Fruit fly (Drosophila melanogaster) whole organism, embryonic: Measurements from ENCODE around the gene CG2147.

Experiments used
- Adf1 ChIP-seq: fragments of 200-800 bp; sonication (Bioruptor generic); IDR thresholded peaks from 2 replicates; pipeline ENCODE4 v1.3.6; 2022; ENCODE audit warnings: missing biosample characterization, missing genetic modification characterization
- B-H1 ChIP-seq: fragments of 200-800 bp; sonication (Bioruptor generic); IDR thresholded peaks from 3 replicates; pipeline ENCODE4 v1.3.6; 2022; ENCODE audit warnings: missing biosample characterization, missing genetic modification characterization
- CG10209 ChIP-seq: fragments of 200-800 bp; sonication (Bioruptor generic); optimal IDR thresholded peaks from 3 replicates; lab custom pipeline; 2017; ENCODE audit warnings: missing biosample characterization, mild to moderate bottlenecking, missing genetic modification characterization, missing genetic modification reagents
- CG10267 ChIP-seq: fragments of 200-800 bp; sonication (Bioruptor generic); optimal IDR thresholded peaks from 2 replicates; lab custom pipeline; 2018; ENCODE audit warnings: missing biosample characterization, mild to moderate bottlenecking, missing genetic modification characterization, moderate library complexity
- CG11456 ChIP-seq: fragments of 200-800 bp; sonication (Bioruptor generic); IDR thresholded peaks from 3 replicates; pipeline ENCODE4 v1.3.6; 2022; ENCODE audit warnings: missing biosample characterization, missing genetic modification characterization
- CG11560 ChIP-seq: fragments of 200-800 bp; sonication (Bioruptor generic); IDR thresholded peaks from 3 replicates; pipeline ENCODE4 v1.3.6; 2022; ENCODE audit warnings: missing biosample characterization, missing genetic modification characterization
- CG11695 ChIP-seq: fragments of 200-800 bp; sonication (Bioruptor generic); IDR thresholded peaks from 3 replicates; pipeline ENCODE4 v1.3.6; 2022; ENCODE audit warnings: missing biosample characterization, missing genetic modification characterization
- CG12219 ChIP-seq: fragments of 200-800 bp; sonication (Bioruptor generic); optimal IDR thresholded peaks from 3 replicates; lab custom pipeline; 2018; ENCODE audit warnings: missing biosample characterization, mild to moderate bottlenecking, missing genetic modification characterization
- CG12299 ChIP-seq: fragments of 200-800 bp; sonication (Bioruptor generic); optimal IDR thresholded peaks from 2 replicates; lab custom pipeline; 2018; ENCODE audit warnings: missing biosample characterization, mild to moderate bottlenecking, missing genetic modification characterization
- CG13624 ChIP-seq: fragments of 200-800 bp; sonication (Bioruptor generic); optimal IDR thresholded peaks from 2 replicates; lab custom pipeline; 2016; ENCODE audit warnings: missing biosample characterization, missing genetic modification characterization
- CG14667 ChIP-seq: fragments of 200-800 bp; sonication (Bioruptor generic); IDR thresholded peaks from 2 replicates; pipeline ENCODE4 v1.3.6; 2022; ENCODE audit warnings: missing biosample characterization, missing genetic modification characterization
- CG14710 ChIP-seq: fragments of 200-800 bp; sonication (Bioruptor generic); optimal IDR thresholded peaks from 3 replicates; lab custom pipeline; 2019; ENCODE audit warnings: missing biosample characterization, mild to moderate bottlenecking, missing genetic modification characterization, moderate library complexity
- CG14860 ChIP-seq: fragments of 200-800 bp; sonication (Bioruptor generic); IDR thresholded peaks from 3 replicates; pipeline ENCODE4 v1.3.6; 2022; ENCODE audit warnings: missing biosample characterization, missing genetic modification characterization; ENCODE audit not compliant: partially characterized antibody
- CG17328 ChIP-seq: fragments of 200-800 bp; sonication (Bioruptor generic); IDR thresholded peaks from 2 replicates; pipeline ENCODE4 v1.3.6; 2022; ENCODE audit warnings: missing biosample characterization, missing genetic modification characterization
- CG18476 ChIP-seq: fragments of 200-800 bp; sonication (Bioruptor generic); optimal IDR thresholded peaks from 2 replicates; lab custom pipeline; 2016; ENCODE audit warnings: missing biosample characterization, mild to moderate bottlenecking, missing genetic modification characterization
- CG32772 ChIP-seq: fragments of 200-800 bp; sonication (Bioruptor generic); IDR thresholded peaks from 2 replicates; pipeline ENCODE4 v1.3.6; 2022; ENCODE audit warnings: missing biosample characterization, missing genetic modification characterization
- CG3838 ChIP-seq: fragments of 200-800 bp; sonication (Bioruptor generic); optimal IDR thresholded peaks from 3 replicates; lab custom pipeline; 2016; ENCODE audit warnings: missing biosample characterization, missing genetic modification characterization
- CG6765 ChIP-seq: fragments of 200-800 bp; sonication (Bioruptor generic); optimal IDR thresholded peaks from 3 replicates; lab custom pipeline; 2017; ENCODE audit warnings: missing biosample characterization, mild to moderate bottlenecking, missing genetic modification characterization
- CG6791 ChIP-seq: fragments of 200-800 bp; sonication (Bioruptor generic); IDR thresholded peaks from 3 replicates; pipeline ENCODE4 v1.3.6; 2022; ENCODE audit warnings: missing biosample characterization, missing genetic modification characterization; ENCODE audit not compliant: partially characterized antibody
- CG7786 ChIP-seq: fragments of 200-800 bp; sonication (Bioruptor generic); optimal IDR thresholded peaks from 2 replicates; lab custom pipeline; 2016; ENCODE audit warnings: missing biosample characterization, missing genetic modification characterization
- CG9609 ChIP-seq: fragments of 200-800 bp; sonication (Bioruptor generic); optimal IDR thresholded peaks from 3 replicates; lab custom pipeline; 2016; ENCODE audit warnings: missing biosample characterization, missing genetic modification characterization
- CG9876 ChIP-seq: fragments of 200-800 bp; sonication (Bioruptor generic); optimal IDR thresholded peaks from 2 replicates; lab custom pipeline; 2016; ENCODE audit warnings: missing biosample characterization, missing genetic modification characterization
- Dad ChIP-seq: fragments of 200-800 bp; sonication (Bioruptor generic); optimal IDR thresholded peaks from 3 replicates; lab custom pipeline; 2016; ENCODE audit warnings: missing biosample characterization, missing genetic modification characterization
- Deaf1 ChIP-seq: fragments of 200-800 bp; optimal IDR thresholded peaks from 3 replicates; lab custom pipeline; 2019; ENCODE audit warnings: missing biosample characterization, mild to moderate bottlenecking, missing genetic modification characterization, moderate library complexity
- Ets97D ChIP-seq: fragments of 200-800 bp; sonication (Bioruptor generic); optimal IDR thresholded peaks from 3 replicates; lab custom pipeline; 2016; ENCODE audit warnings: missing biosample characterization, missing genetic modification characterization
- Gsc ChIP-seq: fragments of 200-800 bp; sonication (Bioruptor generic); IDR thresholded peaks from 2 replicates; pipeline ENCODE4 v1.3.6; 2022; ENCODE audit warnings: missing biosample characterization, missing genetic modification characterization
- HLH3B ChIP-seq: fragments of 200-800 bp; sonication (Bioruptor generic); IDR thresholded peaks from 2 replicates; pipeline ENCODE4 v1.3.6; 2022; ENCODE audit warnings: missing biosample characterization, missing genetic modification characterization
- HLHmδ ChIP-seq: fragments of 200-800 bp; sonication (Bioruptor generic); optimal IDR thresholded peaks from 2 replicates; lab custom pipeline; 2018; ENCODE audit warnings: missing biosample characterization, mild to moderate bottlenecking, missing genetic modification characterization, moderate library complexity
- Hand ChIP-seq: fragments of 200-800 bp; sonication (Bioruptor generic); optimal IDR thresholded peaks from 2 replicates; lab custom pipeline; 2017; ENCODE audit warnings: mild to moderate bottlenecking, missing biosample characterization, missing genetic modification reagents, missing genetic modification characterization
- Hmr ChIP-seq: fragments of 200-800 bp; sonication (Bioruptor generic); optimal IDR thresholded peaks from 3 replicates; lab custom pipeline; 2017; ENCODE audit warnings: mild to moderate bottlenecking, missing biosample characterization, missing genetic modification reagents, missing genetic modification characterization
- Hmx ChIP-seq: fragments of 200-800 bp; sonication (Bioruptor generic); optimal IDR thresholded peaks from 2 replicates; lab custom pipeline; 2016; ENCODE audit warnings: missing biosample characterization, missing genetic modification characterization
- Hr3 ChIP-seq: fragments of 200-800 bp; sonication (Bioruptor generic); optimal IDR thresholded peaks from 3 replicates; lab custom pipeline; 2016; ENCODE audit warnings: missing biosample characterization, missing genetic modification characterization
- Lhr ChIP-seq: fragments of 200-800 bp; sonication (Bioruptor generic); optimal IDR thresholded peaks from 3 replicates; lab custom pipeline; 2017; ENCODE audit warnings: mild to moderate bottlenecking, missing biosample characterization, missing genetic modification reagents, missing genetic modification characterization
- NK7.1 ChIP-seq: fragments of 200-800 bp; sonication (Bioruptor generic); optimal IDR thresholded peaks from 3 replicates; lab custom pipeline; 2016; ENCODE audit warnings: missing biosample characterization, missing genetic modification characterization
- PHDP ChIP-seq: fragments of 200-800 bp; sonication (Bioruptor generic); optimal IDR thresholded peaks from 3 replicates; lab custom pipeline; 2018; ENCODE audit warnings: missing biosample characterization, mild to moderate bottlenecking, missing genetic modification characterization, moderate library complexity
- Rx ChIP-seq: fragments of 200-800 bp; sonication (Bioruptor generic); IDR thresholded peaks from 2 replicates; pipeline ENCODE4 v1.3.6; 2022; ENCODE audit warnings: missing biosample characterization, missing genetic modification characterization
- Side ChIP-seq: fragments of 200-800 bp; sonication (Bioruptor generic); optimal IDR thresholded peaks from 2 replicates; lab custom pipeline; 2016; ENCODE audit warnings: missing biosample characterization, missing genetic modification characterization
- Sry-β ChIP-seq: fragments of 200-800 bp; sonication (Bioruptor generic); optimal IDR thresholded peaks from 2 replicates; lab custom pipeline; 2018; ENCODE audit warnings: missing biosample characterization, mild to moderate bottlenecking, missing genetic modification characterization, moderate library complexity
- cad ChIP-seq: fragments of >200 bp; optimal IDR thresholded peaks from 2 replicates; lab custom pipeline; 2017; ENCODE audit warnings: missing biosample characterization, missing genetic modification characterization
- dan ChIP-seq: fragments of 200-800 bp; sonication (Bioruptor generic); IDR thresholded peaks from 2 replicates; pipeline ENCODE4 v1.3.6; 2022; ENCODE audit warnings: missing biosample characterization, missing genetic modification characterization
- hb ChIP-seq: fragments of 200-800 bp; sonication (Bioruptor generic); IDR thresholded peaks from 3 replicates; pipeline ENCODE4 v1.3.6; 2022; ENCODE audit warnings: missing biosample characterization, missing genetic modification characterization; ENCODE audit not compliant: partially characterized antibody
- maf-S ChIP-seq: fragments of 200-800 bp; sonication (Bioruptor generic); optimal IDR thresholded peaks from 2 replicates; lab custom pipeline; 2016; ENCODE audit warnings: missing biosample characterization, missing genetic modification characterization
- nmo ChIP-seq: fragments of 200-800 bp; sonication (Bioruptor generic); optimal IDR thresholded peaks from 2 replicates; lab custom pipeline; 2018; ENCODE audit warnings: missing biosample characterization, mild to moderate bottlenecking, missing genetic modification characterization, moderate library complexity
- odd ChIP-seq: fragments of 200-800 bp; sonication (Bioruptor generic); optimal IDR thresholded peaks from 2 replicates; lab custom pipeline; 2017; ENCODE audit warnings: missing biosample characterization, mild to moderate bottlenecking, missing genetic modification characterization
- pnt ChIP-seq: fragments of 200-800 bp; sonication (Bioruptor generic); optimal IDR thresholded peaks from 3 replicates; lab custom pipeline; 2016; ENCODE audit warnings: missing biosample characterization, missing genetic modification characterization
- ro ChIP-seq: fragments of 200-800 bp; sonication (Bioruptor generic); IDR thresholded peaks from 2 replicates; pipeline ENCODE4 v1.3.6; 2022; ENCODE audit warnings: missing biosample characterization, missing genetic modification characterization
- slp2 ChIP-seq: fragments of 200-800 bp; sonication (Bioruptor generic); optimal IDR thresholded peaks from 2 replicates; lab custom pipeline; 2016; ENCODE audit warnings: missing biosample characterization, missing genetic modification characterization
- unpg ChIP-seq: fragments of 200-800 bp; sonication (Bioruptor generic); optimal IDR thresholded peaks from 3 replicates; lab custom pipeline; 2018; ENCODE audit warnings: missing biosample characterization, mild to moderate bottlenecking, missing genetic modification characterization, moderate library complexity
- z ChIP-seq: fragments of 200-800 bp; sonication (Bioruptor generic); IDR thresholded peaks from 3 replicates; pipeline ENCODE4 v1.3.6; 2022; ENCODE audit warnings: missing biosample characterization, missing genetic modification characterization
- zen ChIP-seq: fragments of 200-800 bp; sonication (Bioruptor generic); optimal IDR thresholded peaks from 3 replicates; lab custom pipeline; 2018; ENCODE audit warnings: missing biosample characterization, mild to moderate bottlenecking, missing genetic modification characterization, moderate library complexity

The CG2147 gene

dm6 chrX:8229918-8230699, 10.4 kb upstream of the CG2147 start (continued):
- TF ChIP-seq nmo (GFP tag; lab: Kevin White, UChicago): no peak
- peak; percentile 33 for TF ChIP-seq Hand (GFP tag; lab: Kevin White, UChicago)
- peak; percentile 98 for TF ChIP-seq Adf1 (GFP tag; lab: Robert Waterston, UW)
- TF ChIP-seq Side (GFP tag; lab: Kevin White, UChicago): peak; percentile 58
- TF ChIP-seq CG10209 (GFP tag; lab: Kevin White, UChicago): peak; percentile 66
- TF ChIP-seq maf-S (GFP tag; lab: Kevin White, UChicago): peak; percentile 4
- TF ChIP-seq Hr3: no peak
- TF ChIP-seq CG14667: no peak
- TF ChIP-seq HLHmδ (GFP tag; lab: Kevin White, UChicago): peak; percentile 79
- TF ChIP-seq CG11560 (tag; lab: Robert Waterston, UW): no peak
- TF ChIP-seq CG11695 (GFP tag; lab: Robert Waterston, UW): 0 out of 3 replicates have a peak, but pooled peaks have one; percentile 34
- TF ChIP-seq CG17328 (GFP tag; lab: Robert Waterston, UW): no peak
- peak; percentile 19 for TF ChIP-seq CG10267
- TF ChIP-seq CG11456: 0 out of 3 replicates have a peak, but pooled peaks have one; percentile 31
- peak; percentile 79 for TF ChIP-seq odd
- peak; percentile 55 for TF ChIP-seq unpg (GFP tag; lab: Kevin White, UChicago)
- TF ChIP-seq NK7.1: peak; percentile 27
- no peak for TF ChIP-seq B-H1
- TF ChIP-seq Sry-β: peak; percentile 35
- TF ChIP-seq CG7786 (GFP tag; lab: Kevin White, UChicago): peak; percentile 34
- peak; percentile 48; the same call in 1 of the 2 replicates for TF ChIP-seq HLH3B (GFP tag; lab: Robert Waterston, UW)
- TF ChIP-seq CG14710: peak; percentile 44
- TF ChIP-seq CG3838 (GFP tag; lab: Kevin White, UChicago): peak; percentile 12
- no peak for TF ChIP-seq Hmx (GFP tag; lab: Kevin White, UChicago)
- no peak for TF ChIP-seq CG32772
- no peak for TF ChIP-seq CG6791
- TF ChIP-seq slp2: peak; percentile 8
- TF ChIP-seq dan: no peak
- TF ChIP-seq cad (GFP tag; lab: Kevin White, UChicago): no peak
- peak; percentile 4 for TF ChIP-seq zen
- peak; percentile 50 for TF ChIP-seq CG18476 (GFP tag; lab: Kevin White, UChicago)
- TF ChIP-seq CG14860 (GFP tag; lab: Robert Waterston, UW): no peak
- TF ChIP-seq Lhr: peak; percentile 44
- peak; percentile 43 for TF ChIP-seq CG12299 (tag; lab: Kevin White, UChicago)
- no peak for TF ChIP-seq CG9876 (GFP tag; lab: Kevin White, UChicago)
- TF ChIP-seq Gsc (GFP tag; lab: Robert Waterston, UW): no peak
- TF ChIP-seq z: no peak
- TF ChIP-seq hb (GFP tag; lab: Robert Waterston, UW): no peak
- TF ChIP-seq Hmr (GFP tag; lab: Kevin White, UChicago): peak; percentile 73
- peak; percentile 18 for TF ChIP-seq pnt (GFP tag; lab: Kevin White, UChicago)
- no peak for TF ChIP-seq Deaf1
- no peak for TF ChIP-seq Ets97D (GFP tag; lab: Kevin White, UChicago)
- peak; percentile 49 for TF ChIP-seq CG12219
- TF ChIP-seq Rx: no peak
- TF ChIP-seq ro (GFP tag; lab: Robert Waterston, UW): no peak
- TF ChIP-seq CG6765 (GFP tag; lab: Kevin White, UChicago): peak; percentile 27
- peak; percentile 21 for TF ChIP-seq CG9609 (GFP tag; lab: Kevin White, UChicago)
- peak; percentile 55 for TF ChIP-seq PHDP (tag; lab: Kevin White, UChicago)
- TF ChIP-seq Dad (GFP tag; lab: Kevin White, UChicago): no peak
- TF ChIP-seq CG13624: no peak
